Fruit fly (Drosophila melanogaster) whole organism, wandering third instar larva: ENCODE measurements around the gene CG14174.

Experiments used
- Abd-B ChIP-seq: fragments of >200 bp; optimal IDR thresholded peaks from 2 replicates; lab custom pipeline; 2017; ENCODE audit warnings: missing biosample characterization, missing genetic modification characterization
- CG32264 ChIP-seq: fragments of 200-800 bp; sonication (Bioruptor generic); optimal IDR thresholded peaks from 2 replicates; lab custom pipeline; 2016; ENCODE audit warnings: missing biosample characterization, missing genetic modification characterization
- CG9705 ChIP-seq: fragments of 200-800 bp; sonication (Bioruptor generic); optimal IDR thresholded peaks from 2 replicates; lab custom pipeline; 2018; ENCODE audit warnings: missing biosample characterization, mild to moderate bottlenecking, missing genetic modification characterization
- CrebA ChIP-seq: fragments of 200-800 bp; sonication (Bioruptor generic); optimal IDR thresholded peaks from 2 replicates; lab custom pipeline; 2016; ENCODE audit warnings: missing biosample characterization, mild to moderate bottlenecking, missing genetic modification characterization, borderline replicate concordance
- Dfd ChIP-seq: fragments of >200 bp; optimal IDR thresholded peaks from 2 replicates; lab custom pipeline; 2017; ENCODE audit warnings: missing biosample characterization, missing genetic modification characterization
- Dif ChIP-seq: fragments of 200-275, 200-300 bp; sonication (Bioruptor generic); optimal IDR thresholded peaks from 2 replicates; lab custom pipeline; 2018; ENCODE audit warnings: missing biosample characterization, missing genetic modification characterization; ENCODE audit not compliant: partially characterized antibody
- GATAd ChIP-seq: sonication (Bioruptor generic); optimal IDR thresholded peaks from 2 replicates; lab custom pipeline; 2016; ENCODE audit warnings: missing biosample characterization, missing genetic modification characterization
- HLH106 ChIP-seq: fragments of 200-800 bp; optimal IDR thresholded peaks from 3 replicates; lab custom pipeline; 2019; ENCODE audit warnings: missing biosample characterization, mild to moderate bottlenecking, missing genetic modification characterization, moderate library complexity
- Hnf4 ChIP-seq: fragments of 200-800 bp; sonication (Bioruptor generic); optimal IDR thresholded peaks from 2 replicates; lab custom pipeline; 2016; ENCODE audit warnings: missing biosample characterization, mild to moderate bottlenecking, missing genetic modification characterization
- Hr78 ChIP-seq: fragments of >200 bp; optimal IDR thresholded peaks from 2 replicates; lab custom pipeline; 2017; ENCODE audit warnings: missing biosample characterization, missing genetic modification characterization
- Hr83 ChIP-seq: fragments of 200-300 bp; sonication (Bioruptor generic); optimal IDR thresholded peaks from 2 replicates; lab custom pipeline; 2016; ENCODE audit warnings: missing biosample characterization, mild to moderate bottlenecking, missing genetic modification characterization, moderate library complexity; ENCODE audit not compliant: poor library complexity, severe bottlenecking
- Myc ChIP-seq: fragments of >200 bp; optimal IDR thresholded peaks from 2 replicates; lab custom pipeline; 2017
- N ChIP-seq: fragments of >200 bp; optimal IDR thresholded peaks from 2 replicates; lab custom pipeline; 2018; ENCODE audit warnings: missing biosample characterization, missing external identifiers, missing genetic modification characterization
- OdsH ChIP-seq: fragments of 200-800 bp; sonication (Bioruptor generic); optimal IDR thresholded peaks from 2 replicates; lab custom pipeline; 2016; ENCODE audit warnings: missing biosample characterization, mild to moderate bottlenecking, missing genetic modification characterization
- Rel ChIP-seq, 2 experiments: fragments of 200-800 bp; sonication (Bioruptor generic) in 1 of 2; optimal IDR thresholded peaks; 2 replicates in 1 of 2; 3 replicates in 1 of 2; lab custom pipeline; 2016 to 2019; ENCODE audit warnings: mild to moderate bottlenecking in 2 of 2, missing biosample characterization in 2 of 2, missing genetic modification characterization in 2 of 2, moderate library complexity in 1 of 2
- Sp1 ChIP-seq: fragments of 200-800 bp; sonication (Bioruptor generic); optimal IDR thresholded peaks from 3 replicates; lab custom pipeline; 2019; ENCODE audit warnings: missing biosample characterization, mild to moderate bottlenecking, missing genetic modification characterization, moderate library complexity
- Vsx2 ChIP-seq: fragments of 200-300, 225-300 bp; sonication (Bioruptor generic); optimal IDR thresholded peaks from 2 replicates; lab custom pipeline; 2018; ENCODE audit warnings: missing biosample characterization, missing genetic modification characterization; ENCODE audit not compliant: partially characterized antibody
- br ChIP-seq: fragments of 200-800 bp; sonication (Bioruptor generic); optimal IDR thresholded peaks from 2 replicates; lab custom pipeline; 2016; ENCODE audit warnings: missing biosample characterization, missing genetic modification characterization
- brk ChIP-seq: fragments of 200-800 bp; sonication (Bioruptor generic); optimal IDR thresholded peaks from 2 replicates; lab custom pipeline; 2016; ENCODE audit warnings: missing biosample characterization, mild to moderate bottlenecking, missing genetic modification characterization
- dmrt93B ChIP-seq: fragments of 200-800 bp; sonication (Bioruptor generic); optimal IDR thresholded peaks from 2 replicates; lab custom pipeline; 2018; ENCODE audit warnings: missing biosample characterization, mild to moderate bottlenecking, missing genetic modification characterization
- foxo ChIP-seq, 2 experiments: fragments of 200-800 bp; sonication (Bioruptor generic); optimal IDR thresholded peaks; 2 replicates in 1 of 2; 3 replicates in 1 of 2; lab custom pipeline; 2016 to 2017; ENCODE audit warnings: missing biosample characterization in 2 of 2, missing genetic modification characterization in 2 of 2
- fru ChIP-seq: fragments of 200-800 bp; sonication (Bioruptor generic); optimal IDR thresholded peaks from 3 replicates; lab custom pipeline; 2016; ENCODE audit warnings: missing biosample characterization, mild to moderate bottlenecking, missing genetic modification characterization
- h ChIP-seq: fragments of 200-800 bp; sonication (Bioruptor generic); optimal IDR thresholded peaks from 3 replicates; lab custom pipeline; 2016; ENCODE audit warnings: missing biosample characterization, mild to moderate bottlenecking, missing genetic modification characterization
- jim ChIP-seq: fragments of 175-275, 200-325 bp; sonication (Bioruptor generic); optimal IDR thresholded peaks from 2 replicates; lab custom pipeline; 2016; ENCODE audit warnings: missing biosample characterization, mild to moderate bottlenecking, missing genetic modification characterization
- lola ChIP-seq: fragments of >200 bp; optimal IDR thresholded peaks from 2 replicates; lab custom pipeline; 2017; ENCODE audit warnings: missing biosample characterization, missing genetic modification characterization
- pan ChIP-seq: fragments of >200 bp; optimal IDR thresholded peaks from 2 replicates; lab custom pipeline; 2017
- psq ChIP-seq: fragments of 200-800 bp; sonication (Bioruptor generic); optimal IDR thresholded peaks from 3 replicates; lab custom pipeline; 2017; ENCODE audit warnings: missing biosample characterization, mild to moderate bottlenecking, missing genetic modification characterization, moderate library complexity
- rgr ChIP-seq: fragments of 200-800 bp; sonication (Bioruptor generic); optimal IDR thresholded peaks from 3 replicates; lab custom pipeline; 2016; ENCODE audit warnings: missing biosample characterization, mild to moderate bottlenecking, missing genetic modification characterization
- sage ChIP-seq: fragments of 200-800 bp; sonication (Bioruptor generic); optimal IDR thresholded peaks from 2 replicates; lab custom pipeline; 2016; ENCODE audit warnings: missing biosample characterization, mild to moderate bottlenecking, missing genetic modification characterization
- sv ChIP-seq: fragments of 200-800 bp; sonication (Bioruptor generic); optimal IDR thresholded peaks from 3 replicates; lab custom pipeline; 2016; ENCODE audit warnings: missing biosample characterization, missing genetic modification characterization
- usp ChIP-seq: fragments of >200 bp; optimal IDR thresholded peaks from 2 replicates; lab custom pipeline; 2017; ENCODE audit warnings: missing biosample characterization, missing genetic modification characterization

The CG14174 gene

DNA sequence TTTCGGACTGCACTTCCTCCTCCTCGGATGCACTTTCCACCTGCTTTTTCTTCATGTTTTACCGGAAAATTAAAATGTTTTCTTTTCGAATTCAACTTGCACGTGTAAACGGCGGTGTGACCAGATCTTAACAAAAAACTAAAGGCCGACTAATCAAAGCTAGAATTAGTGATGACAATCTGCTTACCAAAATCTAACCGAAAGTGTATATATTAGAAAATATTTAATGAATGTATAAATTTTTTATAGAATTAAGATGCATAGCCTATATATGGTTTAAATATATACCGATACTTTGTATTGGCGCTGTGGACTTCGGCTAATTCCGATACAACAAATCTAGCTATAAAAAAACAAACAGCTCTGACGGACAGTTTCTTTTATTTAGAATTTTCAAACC lies at the start of gene CG14174, which contains the start of gene CG18178:
Gene CG14174 (plus strand): TSS at position 400 of the 400 bp plus-strand sequence.
Gene CG18178 (minus strand): TSS at position 216 of the 400 bp plus-strand sequence.
- peak; percentile 48 for TF ChIP-seq dmrt93B (GFP tag; lab: Kevin White, UChicago)
- TF ChIP-seq Myc = peak; percentile 90
- peak; percentile 26 for TF ChIP-seq OdsH (GFP tag; lab: Kevin White, UChicago)
- no peak for TF ChIP-seq CrebA (GFP tag; lab: Kevin White, UChicago)
- TF ChIP-seq foxo (GFP tag; optimal IDR thresholded peaks at IDR 0.05; lab: Kevin White, UChicago) = peak in 1 of 2 experiments; percentile 47
- peak; percentile 84 for TF ChIP-seq HLH106
- no peak for TF ChIP-seq Rel (GFP tag; optimal IDR thresholded peaks at IDR 0.05; lab: Kevin White, UChicago)
- TF ChIP-seq Rel (tag; optimal IDR thresholded peaks at IDR 0.05; lab: Kevin White, UChicago) = peak; percentile 82
- TF ChIP-seq fru (GFP tag; lab: Kevin White, UChicago) = no peak
- TF ChIP-seq psq = peak; percentile 63
- TF ChIP-seq lola (GFP tag; lab: Kevin White, UChicago) = no peak
- peak; percentile 39 for TF ChIP-seq h (GFP tag; lab: Kevin White, UChicago)
- TF ChIP-seq sv (GFP tag; lab: Kevin White, UChicago) = peak; percentile 38
- peak; percentile 70 for TF ChIP-seq CG9705 (GFP tag; lab: Kevin White, UChicago)
- no peak for TF ChIP-seq pan (lab: Kevin White, UChicago)
- peak; percentile 70 for TF ChIP-seq rgr (GFP tag; lab: Kevin White, UChicago)
- TF ChIP-seq Sp1 (GFP tag; lab: Kevin White, UChicago) = peak; percentile 73
- TF ChIP-seq N (GFP tag; lab: Kevin White, UChicago) = no peak
- no peak for TF ChIP-seq Hr83 (GFP tag; lab: Kevin White, UChicago)
- no peak for TF ChIP-seq Dif (GFP tag; lab: Kevin White, UChicago)

DNA sequence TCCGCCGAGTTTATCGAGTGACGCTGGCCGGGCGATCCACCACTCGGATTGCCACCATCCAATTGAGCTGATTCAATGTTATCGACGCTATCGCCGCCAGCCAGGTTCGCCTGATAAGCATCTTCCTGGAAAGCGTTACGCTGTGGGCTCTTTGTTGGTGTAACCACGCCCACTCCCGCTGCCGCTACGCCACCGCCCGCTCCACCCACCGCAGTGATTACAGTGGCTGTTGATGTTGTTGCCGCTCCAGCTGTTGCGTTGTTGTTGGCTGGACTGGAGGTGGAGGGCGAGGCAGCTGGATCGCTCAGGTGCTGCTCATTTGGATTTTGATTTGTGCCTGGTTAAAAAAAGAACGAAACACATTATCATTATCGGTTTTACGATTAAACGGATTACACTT lies 47.8 kb upstream of the CG14174 start:
- no peak for TF ChIP-seq usp (GFP tag; lab: Kevin White, UChicago)
- TF ChIP-seq br (GFP tag; lab: Kevin White, UChicago) = peak; percentile 5
- no peak for TF ChIP-seq sv (GFP tag; lab: Kevin White, UChicago)

DNA sequence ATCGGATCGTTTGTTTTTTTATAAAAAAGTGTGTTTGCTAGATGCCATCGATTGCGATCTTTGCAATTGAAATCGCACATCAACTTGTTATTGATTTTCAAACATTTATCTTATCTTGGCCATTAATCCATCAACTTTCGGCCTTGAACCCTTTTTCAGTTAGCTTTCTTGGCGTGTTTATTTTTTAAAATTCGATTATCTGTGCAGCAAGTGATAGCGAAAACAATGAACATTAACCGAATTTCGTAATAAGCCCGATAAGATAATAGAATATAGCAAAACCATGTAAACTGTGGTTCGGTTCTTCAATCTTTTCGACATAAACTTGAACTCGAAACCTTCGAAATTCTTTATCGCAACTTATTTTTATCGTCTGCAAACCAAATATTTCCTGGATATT lies 44.8 kb upstream of the CG14174 start:
- TF ChIP-seq Hnf4 (GFP tag; lab: Kevin White, UChicago) = no peak
- no peak for TF ChIP-seq CG32264 (GFP tag; lab: Kevin White, UChicago)
- TF ChIP-seq foxo (GFP tag; optimal IDR thresholded peaks at IDR 0.05; lab: Kevin White, UChicago) = no peak
- no peak for TF ChIP-seq br (GFP tag; lab: Kevin White, UChicago)
- TF ChIP-seq Sp1 (GFP tag; lab: Kevin White, UChicago) = no peak
- no peak for TF ChIP-seq CrebA (GFP tag; lab: Kevin White, UChicago)
- no peak for TF ChIP-seq rgr (GFP tag; lab: Kevin White, UChicago)
- TF ChIP-seq Hr78 (GFP tag; lab: Kevin White, UChicago) = no peak
- no peak for TF ChIP-seq OdsH (GFP tag; lab: Kevin White, UChicago)
- TF ChIP-seq dmrt93B (GFP tag; lab: Kevin White, UChicago) = no peak
- TF ChIP-seq usp (GFP tag; lab: Kevin White, UChicago) = no peak
- TF ChIP-seq sage (GFP tag; lab: Kevin White, UChicago) = no peak
- no peak for TF ChIP-seq Rel (GFP tag; optimal IDR thresholded peaks at IDR 0.05; lab: Kevin White, UChicago)
- no peak for TF ChIP-seq Rel (tag; optimal IDR thresholded peaks at IDR 0.05; lab: Kevin White, UChicago)
- TF ChIP-seq sv (GFP tag; lab: Kevin White, UChicago) = no peak
- TF ChIP-seq fru (GFP tag; lab: Kevin White, UChicago) = no peak
- no peak for TF ChIP-seq pan (lab: Kevin White, UChicago)
- TF ChIP-seq Dfd (GFP tag; lab: Kevin White, UChicago) = no peak
- TF ChIP-seq Vsx2 = no peak

DNA sequence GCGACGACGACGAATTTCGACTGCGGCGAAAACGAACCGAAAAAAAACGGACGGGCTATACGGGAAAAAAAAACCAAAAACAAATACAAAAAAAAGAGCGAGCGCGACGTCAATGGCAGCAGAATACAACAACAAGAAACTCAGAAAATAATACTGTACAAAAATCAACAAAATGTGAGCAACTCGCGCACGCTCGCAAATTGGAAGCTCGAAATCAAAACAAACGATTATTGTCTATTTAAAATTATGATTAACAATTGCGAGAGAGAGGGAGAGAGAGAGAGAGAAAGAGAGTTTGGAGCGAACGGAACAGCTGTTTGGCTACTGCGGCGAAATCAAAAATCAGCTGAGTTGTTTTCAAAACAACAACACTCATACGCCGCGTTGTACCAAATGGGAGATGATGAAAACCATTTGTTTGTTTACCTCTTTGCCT lies 43.6 kb upstream of the CG14174 start:
- TF ChIP-seq sage (GFP tag; lab: Kevin White, UChicago) (peak; percentile 82), rgr (GFP tag; lab: Kevin White, UChicago) (peak; percentile 18), br (GFP tag; lab: Kevin White, UChicago) (peak; percentile 59), OdsH (GFP tag; lab: Kevin White, UChicago) (peak; percentile 13), foxo (GFP tag; optimal IDR thresholded peaks at IDR 0.05; lab: Kevin White, UChicago) (peak in 1 of 2 experiments; percentile 77), fru (GFP tag; lab: Kevin White, UChicago) (peak; percentile 9), Hnf4 (GFP tag; lab: Kevin White, UChicago) (peak; percentile 32), GATAd (GFP tag; lab: Kevin White, UChicago) (no peak), Abd-B (GFP tag; lab: Kevin White, UChicago) (no peak), CG32264 (GFP tag; lab: Kevin White, UChicago) (peak; percentile 77), Sp1 (GFP tag; lab: Kevin White, UChicago) (peak; percentile 93), jim (peak; percentile 83), Rel (GFP tag; optimal IDR thresholded peaks at IDR 0.05; lab: Kevin White, UChicago) (peak; percentile 90), Rel (tag; optimal IDR thresholded peaks at IDR 0.05; lab: Kevin White, UChicago) (peak; percentile 74), brk (no peak), Dif (GFP tag; lab: Kevin White, UChicago) (peak; percentile 43), dmrt93B (GFP tag; lab: Kevin White, UChicago) (no peak), HLH106 (peak; percentile 25), psq (peak; percentile 42), CrebA (GFP tag; lab: Kevin White, UChicago) (no peak), h (GFP tag; lab: Kevin White, UChicago) (peak; percentile 66), CG9705 (GFP tag; lab: Kevin White, UChicago) (peak; percentile 59)
